Fruit fly (Drosophila melanogaster) whole organism, embryonic: ENCODE measurements around the gene Spase12.

Source experiments
- ATbp ChIP-seq: fragments of 200-800 bp; sonication (Bioruptor generic); optimal IDR thresholded peaks from 2 replicates; lab custom pipeline; 2017; ENCODE audit warnings: missing biosample characterization, mild to moderate bottlenecking, missing genetic modification characterization, missing genetic modification reagents
- Aef1 ChIP-seq: fragments of 200-800 bp; sonication (Bioruptor generic); IDR thresholded peaks from 3 replicates; pipeline ENCODE4 v1.3.6; 2022; ENCODE audit warnings: missing biosample characterization, missing genetic modification characterization
- B-H2 ChIP-seq: fragments of 200-800 bp; sonication (Bioruptor generic); optimal IDR thresholded peaks from 2 replicates; lab custom pipeline; 2018; ENCODE audit warnings: missing biosample characterization, mild to moderate bottlenecking, missing genetic modification characterization
- CG10462 ChIP-seq: fragments of 200-800 bp; sonication (Bioruptor generic); optimal IDR thresholded peaks from 2 replicates; lab custom pipeline; 2016; ENCODE audit warnings: missing biosample characterization, missing genetic modification characterization
- CG11504 ChIP-seq: fragments of 200-800 bp; sonication (Bioruptor generic); optimal IDR thresholded peaks from 3 replicates; lab custom pipeline; 2019; ENCODE audit warnings: missing biosample characterization, mild to moderate bottlenecking, missing genetic modification characterization, moderate library complexity
- CG12104 ChIP-seq: fragments of 200-800 bp; sonication (Bioruptor generic); optimal IDR thresholded peaks from 3 replicates; lab custom pipeline; 2016; ENCODE audit warnings: missing biosample characterization, missing genetic modification characterization
- CG12391 ChIP-seq: fragments of 200-800 bp; sonication (Bioruptor generic); optimal IDR thresholded peaks from 3 replicates; lab custom pipeline; 2018; ENCODE audit warnings: missing biosample characterization, mild to moderate bottlenecking, missing genetic modification characterization, moderate library complexity
- CG17385 ChIP-seq: fragments of 200-800 bp; sonication (Bioruptor generic); optimal IDR thresholded peaks from 3 replicates; lab custom pipeline; 2018; ENCODE audit warnings: missing biosample characterization, mild to moderate bottlenecking, missing genetic modification characterization
- CG17568 ChIP-seq: fragments of 200-800 bp; sonication (Bioruptor generic); optimal IDR thresholded peaks from 2 replicates; lab custom pipeline; 2018; ENCODE audit warnings: missing biosample characterization, mild to moderate bottlenecking, missing genetic modification characterization, moderate library complexity
- CG1832 ChIP-seq: fragments of 200-800 bp; sonication (Bioruptor generic); optimal IDR thresholded peaks from 2 replicates; lab custom pipeline; 2017; ENCODE audit warnings: missing biosample characterization, mild to moderate bottlenecking, missing genetic modification characterization, inconsistent platforms
- CG18476 ChIP-seq: fragments of 200-800 bp; sonication (Bioruptor generic); optimal IDR thresholded peaks from 2 replicates; lab custom pipeline; 2016; ENCODE audit warnings: missing biosample characterization, mild to moderate bottlenecking, missing genetic modification characterization
- CG32767 ChIP-seq: fragments of 200-800 bp; sonication (Bioruptor generic); IDR thresholded peaks from 2 replicates; pipeline ENCODE4 v1.3.6; 2022; ENCODE audit warnings: missing biosample characterization, missing genetic modification characterization
- CG33557 ChIP-seq: fragments of 200-800 bp; sonication (Bioruptor generic); optimal IDR thresholded peaks from 2 replicates; lab custom pipeline; 2019; ENCODE audit warnings: missing biosample characterization, mild to moderate bottlenecking, missing genetic modification characterization, moderate library complexity
- CG34422 ChIP-seq: fragments of 200-800 bp; sonication (Bioruptor generic); IDR thresholded peaks from 3 replicates; pipeline ENCODE4 v1.3.6; 2022; ENCODE audit warnings: missing biosample characterization, missing genetic modification characterization
- CG4360 ChIP-seq: fragments of 200-800 bp; sonication (Bioruptor generic); IDR thresholded peaks from 2 replicates; pipeline ENCODE4 v1.3.6; 2022; ENCODE audit warnings: missing biosample characterization, missing genetic modification characterization
- CG6765 ChIP-seq: fragments of 200-800 bp; sonication (Bioruptor generic); optimal IDR thresholded peaks from 3 replicates; lab custom pipeline; 2017; ENCODE audit warnings: missing biosample characterization, mild to moderate bottlenecking, missing genetic modification characterization
- CG8281 ChIP-seq: fragments of 200-800 bp; sonication (Bioruptor generic); optimal IDR thresholded peaks from 2 replicates; lab custom pipeline; 2018; ENCODE audit warnings: missing biosample characterization, mild to moderate bottlenecking, missing genetic modification characterization, moderate library complexity
- CG8924 ChIP-seq: fragments of 200-800 bp; optimal IDR thresholded peaks from 3 replicates; lab custom pipeline; 2019; ENCODE audit warnings: missing biosample characterization, mild to moderate bottlenecking, missing genetic modification characterization, moderate library complexity
- Chrac-16 ChIP-seq: fragments of 200-800 bp; sonication (Bioruptor generic); optimal IDR thresholded peaks from 3 replicates; lab custom pipeline; 2016; ENCODE audit warnings: missing biosample characterization, missing genetic modification characterization
- CoRest ChIP-seq: fragments of 200-800 bp; sonication (Bioruptor generic); optimal IDR thresholded peaks from 3 replicates; lab custom pipeline; 2018; ENCODE audit warnings: missing biosample characterization, mild to moderate bottlenecking, missing genetic modification characterization, moderate library complexity
- Dp ChIP-seq: fragments of 200-800 bp; sonication (Bioruptor generic); optimal IDR thresholded peaks from 2 replicates; lab custom pipeline; 2018; ENCODE audit warnings: missing biosample characterization, mild to moderate bottlenecking, missing genetic modification characterization, moderate library complexity
- Elba2 ChIP-seq: fragments of 200-800 bp; sonication (Bioruptor generic); optimal IDR thresholded peaks from 3 replicates; lab custom pipeline; 2016; ENCODE audit warnings: missing biosample characterization, missing genetic modification characterization
- Fer3 ChIP-seq: fragments of 200-800 bp; sonication (Bioruptor generic); optimal IDR thresholded peaks from 2 replicates; lab custom pipeline; 2018; ENCODE audit warnings: missing biosample characterization, mild to moderate bottlenecking, missing genetic modification characterization, moderate library complexity
- HLHmδ ChIP-seq: fragments of 200-800 bp; sonication (Bioruptor generic); optimal IDR thresholded peaks from 2 replicates; lab custom pipeline; 2018; ENCODE audit warnings: missing biosample characterization, mild to moderate bottlenecking, missing genetic modification characterization, moderate library complexity
- Hr78 ChIP-seq, 2 experiments: fragments of 200-800 bp in 1 of 2; fragments of >200 bp in 1 of 2; sonication (Bioruptor generic) in 1 of 2; optimal IDR thresholded peaks; 2 replicates each; lab custom pipeline; 2017 to 2019; ENCODE audit warnings: missing biosample characterization in 2 of 2, missing genetic modification characterization in 2 of 2, mild to moderate bottlenecking in 1 of 2, moderate library complexity in 1 of 2
- Rfx ChIP-seq: fragments of 200-800 bp; sonication (Bioruptor generic); IDR thresholded peaks from 2 replicates; pipeline ENCODE4 v1.3.6; 2022; ENCODE audit warnings: missing biosample characterization, missing genetic modification characterization
- Trl ChIP-seq, 3 experiments: fragments of >200 bp in 2 of 3; fragments of 200-800 bp in 1 of 3; sonication (Bioruptor generic) in 1 of 3; optimal IDR thresholded peaks; 2 replicates in 1 of 3; 3 replicates in 2 of 3; lab custom pipeline; 2016 to 2017; ENCODE audit warnings: missing biosample characterization in 1 of 3, missing genetic modification characterization in 1 of 3
- ab ChIP-seq: fragments of 200-800 bp; sonication (Bioruptor generic); optimal IDR thresholded peaks from 2 replicates; lab custom pipeline; 2016; ENCODE audit warnings: missing biosample characterization, missing genetic modification characterization
- al ChIP-seq: fragments of 200-800 bp; sonication (Bioruptor generic); IDR thresholded peaks from 2 replicates; pipeline ENCODE4 v1.3.6; 2022; ENCODE audit warnings: missing biosample characterization, missing genetic modification characterization
- cg ChIP-seq: fragments of 200-800 bp; sonication (Bioruptor generic); optimal IDR thresholded peaks from 3 replicates; lab custom pipeline; 2019; ENCODE audit warnings: missing biosample characterization, mild to moderate bottlenecking, missing genetic modification characterization, moderate library complexity
- chinmo ChIP-seq: fragments of 200-800 bp; sonication (Bioruptor generic); IDR thresholded peaks from 4 replicates; pipeline ENCODE4 v1.3.6; 2022; ENCODE audit warnings: missing biosample characterization, missing genetic modification characterization; ENCODE audit not compliant: partially characterized antibody
- emc ChIP-seq: fragments of 200-800 bp; sonication (Bioruptor generic); optimal IDR thresholded peaks from 2 replicates; lab custom pipeline; 2016; ENCODE audit warnings: missing biosample characterization, missing genetic modification characterization
- eve ChIP-seq, 2 experiments: fragments of >200 bp; optimal IDR thresholded peaks; 2 replicates each; lab custom pipeline; 2017; ENCODE audit warnings: missing biosample characterization in 2 of 2, missing genetic modification characterization in 2 of 2
- h ChIP-seq: fragments of >200 bp; optimal IDR thresholded peaks from 2 replicates; lab custom pipeline; 2017
- klu ChIP-seq: fragments of 200-800 bp; sonication (Bioruptor generic); IDR thresholded peaks from 2 replicates; pipeline ENCODE4 v1.3.6; 2022; ENCODE audit warnings: missing biosample characterization, missing genetic modification characterization
- nom ChIP-seq: fragments of 200-800 bp; sonication (Bioruptor generic); optimal IDR thresholded peaks from 2 replicates; lab custom pipeline; 2017; ENCODE audit warnings: missing biosample characterization, missing genetic modification characterization, mild to moderate bottlenecking, moderate library complexity, missing genetic modification reagents
- onecut ChIP-seq: fragments of 200-800 bp; sonication (Bioruptor generic); IDR thresholded peaks from 2 replicates; pipeline ENCODE4 v1.3.6; 2022; ENCODE audit warnings: missing biosample characterization, missing genetic modification characterization
- prd ChIP-seq, 3 experiments: fragments of >200 bp in 2 of 3; fragments of 200-800 bp in 1 of 3; sonication (Bioruptor generic) in 1 of 3; optimal IDR thresholded peaks in 2 of 3; IDR thresholded peaks in 1 of 3; 2 replicates in 2 of 3; 3 replicates in 1 of 3; pipeline versions ENCODE4 v1.3.6 to Lab custom; 2017 to 2022; ENCODE audit warnings: missing biosample characterization in 1 of 3, missing genetic modification characterization in 1 of 3
- schlank ChIP-seq: fragments of 200-800 bp; sonication (Bioruptor generic); optimal IDR thresholded peaks from 2 replicates; lab custom pipeline; 2018; ENCODE audit warnings: missing biosample characterization, mild to moderate bottlenecking, missing genetic modification characterization
- sens ChIP-seq: fragments of 200-800 bp; sonication (Bioruptor generic); peaks from one replicate; lab custom pipeline; 2016; ENCODE audit warnings: missing biosample characterization, missing genetic modification characterization
- sim ChIP-seq: fragments of 200-800 bp; sonication (Bioruptor generic); IDR thresholded peaks from 2 replicates; pipeline ENCODE4 v1.3.6; 2022; ENCODE audit warnings: missing biosample characterization, missing genetic modification characterization
- so ChIP-seq: fragments of 200-800 bp; sonication (Bioruptor generic); IDR thresholded peaks from 3 replicates; pipeline ENCODE4 v1.3.6; 2022; ENCODE audit warnings: missing biosample characterization, missing genetic modification characterization
- sqz ChIP-seq: fragments of 200-800 bp; sonication (Bioruptor generic); optimal IDR thresholded peaks from 3 replicates; lab custom pipeline; 2018; ENCODE audit warnings: missing biosample characterization, mild to moderate bottlenecking, missing genetic modification characterization
- sr ChIP-seq: fragments of 200-800 bp; sonication (Bioruptor generic); IDR thresholded peaks from 3 replicates; pipeline ENCODE4 v1.3.6; 2022; ENCODE audit warnings: missing biosample characterization, missing genetic modification characterization
- stwl ChIP-seq: fragments of 200-800 bp; sonication (Bioruptor generic); optimal IDR thresholded peaks from 3 replicates; lab custom pipeline; 2018; ENCODE audit warnings: missing biosample characterization, mild to moderate bottlenecking, missing genetic modification characterization, moderate library complexity
- vvl ChIP-seq: fragments of 200-800 bp; sonication (Bioruptor generic); IDR thresholded peaks from 2 replicates; pipeline ENCODE4 v1.3.6; 2022; ENCODE audit warnings: missing biosample characterization, missing genetic modification characterization
- zen2 ChIP-seq: fragments of 200-800 bp; sonication (Bioruptor generic); IDR thresholded peaks from 3 replicates; pipeline ENCODE4 v1.3.6; 2022; ENCODE audit warnings: missing biosample characterization, missing genetic modification characterization; ENCODE audit not compliant: partially characterized antibody
- zfh2 ChIP-seq: fragments of 200-800 bp; sonication (Bioruptor generic); optimal IDR thresholded peaks from 2 replicates; lab custom pipeline; 2016; ENCODE audit warnings: missing biosample characterization, missing genetic modification characterization

The Spase12 gene

DNA sequence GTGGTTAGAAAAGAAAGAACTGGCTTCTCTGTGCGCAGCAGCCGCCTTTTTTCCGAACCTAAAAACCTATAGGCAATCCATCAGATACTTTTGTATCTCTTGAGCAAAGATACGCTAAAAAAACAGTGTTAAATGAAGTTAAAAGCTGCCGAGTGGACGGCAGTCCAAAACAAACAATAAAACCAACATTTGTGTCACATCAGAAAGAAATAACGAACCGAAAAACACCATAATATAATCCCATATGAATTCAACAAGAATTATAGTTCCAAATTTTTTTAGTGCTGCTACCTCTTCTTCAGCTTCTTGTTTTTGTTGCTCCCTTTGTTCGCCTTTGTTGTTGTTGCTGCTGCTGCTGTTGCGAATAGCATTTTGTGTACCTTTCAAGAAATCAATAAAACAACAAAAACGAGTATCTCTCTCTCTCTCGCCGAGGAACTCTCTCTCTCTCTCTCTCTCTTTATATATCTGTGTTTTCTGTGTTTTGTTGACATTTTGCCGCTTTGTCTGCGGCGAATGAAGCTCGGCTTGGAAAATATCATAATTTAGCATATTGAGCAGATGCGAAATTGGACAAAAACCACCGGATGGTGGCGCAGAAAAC is 33.1 kb downstream of the Spase12 start:
- TF ChIP-seq Elba2 (GFP tag; lab: Kevin White, UChicago) = peak; percentile 76
- no peak for TF ChIP-seq so (GFP tag; lab: Robert Waterston, UW)
- peak; percentile 68 to 80 for TF ChIP-seq Trl (optimal IDR thresholded peaks at IDR 0.05; lab: Kevin White, UChicago)
- TF ChIP-seq Trl (GFP tag; optimal IDR thresholded peaks at IDR 0.05; lab: Kevin White, UChicago) = no peak
- TF ChIP-seq ab (GFP tag; lab: Kevin White, UChicago) = no peak
- TF ChIP-seq sim (GFP tag; lab: Robert Waterston, UW) = no peak
- no peak for TF ChIP-seq B-H2
- TF ChIP-seq CG32767 (GFP tag; lab: Robert Waterston, UW) = peak; percentile 69; the same call in 1 of the 2 replicates
- TF ChIP-seq CG8281 = peak; percentile 68
- TF ChIP-seq CG1832 (GFP tag; lab: Kevin White, UChicago) = peak; percentile 45
- peak; percentile 79; the same call in 2 of the 4 replicates for TF ChIP-seq chinmo
- no peak for TF ChIP-seq zfh2
- peak; percentile 7 for TF ChIP-seq CoRest (tag; lab: Kevin White, UChicago)
- TF ChIP-seq vvl (GFP tag; lab: Robert Waterston, UW) = peak; percentile 11; the same call in 1 of the 2 replicates
- TF ChIP-seq CG6765 = no peak
- TF ChIP-seq Aef1 (GFP tag; lab: Robert Waterston, UW) = peak; percentile 63
- no peak for TF ChIP-seq CG10462
- peak; percentile 5 for TF ChIP-seq nom
- TF ChIP-seq onecut = peak; percentile 99
- TF ChIP-seq sqz (GFP tag; lab: Kevin White, UChicago) = peak; percentile 2
- TF ChIP-seq eve (GFP tag; optimal IDR thresholded peaks at IDR 0.05; lab: Kevin White, UChicago) = peak in 1 of 2 experiments; percentile 81
- TF ChIP-seq CG4360 (GFP tag; lab: Robert Waterston, UW) = peak; percentile 98
- no peak for TF ChIP-seq Hr78 (GFP tag; optimal IDR thresholded peaks at IDR 0.05; lab: Kevin White, UChicago)
- TF ChIP-seq CG11504 (tag; lab: Kevin White, UChicago) = peak; percentile 41
- peak; percentile 35 for TF ChIP-seq CG17385 (GFP tag; lab: Kevin White, UChicago)
- no peak for TF ChIP-seq CG33557 (GFP tag; lab: Kevin White, UChicago)
- TF ChIP-seq CG8924 (tag; lab: Kevin White, UChicago) = peak; percentile 44
- TF ChIP-seq schlank (tag; lab: Kevin White, UChicago) = no peak
- no peak for TF ChIP-seq CG12391
- TF ChIP-seq CG34422 (GFP tag; lab: Robert Waterston, UW) = 0 out of 3 replicates have a peak, but pooled peaks have one; percentile 14
- TF ChIP-seq al (GFP tag; lab: Robert Waterston, UW) = no peak

DNA sequence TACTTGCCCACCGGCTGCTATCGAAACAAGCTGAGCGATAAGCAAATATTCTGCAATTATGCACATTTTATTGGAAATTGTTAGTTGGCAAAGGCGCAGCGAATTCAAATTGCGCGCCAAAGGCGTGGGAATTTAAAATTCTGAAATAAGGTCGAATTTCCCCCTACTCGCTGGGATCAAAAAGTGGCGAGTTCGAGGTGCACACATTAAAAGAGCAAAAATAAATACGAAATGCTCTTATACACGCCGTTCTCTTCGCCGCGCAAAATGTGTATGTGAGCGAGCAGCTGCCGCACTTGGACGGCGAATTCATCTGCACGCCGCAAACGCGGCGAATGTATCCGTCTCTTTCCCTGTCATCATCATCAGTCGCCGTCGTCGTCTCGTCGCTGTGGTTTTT is 33.7 kb downstream of the Spase12 start:
- TF ChIP-seq zen2 (GFP tag; lab: Robert Waterston, UW) (peak; percentile 31; the same call in 1 of the 3 replicates), sr (no peak), Chrac-16 (no peak), Fer3 (no peak), stwl (peak; percentile 50), CG1832 (GFP tag; lab: Kevin White, UChicago) (peak; percentile 35), CG12104 (GFP tag; lab: Kevin White, UChicago) (no peak), HLHmδ (GFP tag; lab: Kevin White, UChicago) (peak; percentile 13), CG18476 (no peak), sens (peak; percentile 35), prd (optimal IDR thresholded peaks at IDR 0.05; lab: Kevin White, UChicago) (no peak), prd (GFP tag; IDR thresholded peaks at IDR 0.05; lab: Robert Waterston, UW) (no peak), cg (GFP tag; lab: Kevin White, UChicago) (peak; percentile 37), emc (GFP tag; lab: Kevin White, UChicago) (no peak), h (lab: Kevin White, UChicago) (no peak), nom (peak; percentile 12), Elba2 (GFP tag; lab: Kevin White, UChicago) (no peak), onecut (peak; percentile 3; the same call in 1 of the 2 replicates), Rfx (0 out of 2 replicates have a peak, but pooled peaks have one; percentile 16), Trl (optimal IDR thresholded peaks at IDR 0.05; lab: Kevin White, UChicago) (peak; percentile 64 to 77), Trl (GFP tag; optimal IDR thresholded peaks at IDR 0.05; lab: Kevin White, UChicago) (no peak), ATbp (GFP tag; lab: Kevin White, UChicago) (no peak), klu (GFP tag; lab: Robert Waterston, UW) (no peak), CG17568 (GFP tag; lab: Kevin White, UChicago) (no peak), Dp (GFP tag; lab: Kevin White, UChicago) (peak; percentile 81)
